Worm (Caenorhabditis elegans) whole organism, L3 larva: ENCODE data around the gene gphr-2.

Experiments
- R02D3.7 ChIP-seq: fragments of 150-350 bp; optimal IDR thresholded peaks from 2 replicates; lab custom pipeline; 2014; ENCODE audit warnings: missing biosample characterization, missing genetic modification characterization
- ZK546.5 ChIP-seq: sonication (generic microtip); optimal IDR thresholded peaks from 2 replicates; lab custom pipeline; 2017; ENCODE audit warnings: missing biosample characterization, missing genetic modification characterization
- aly-2 ChIP-seq: fragments of 150-350 bp; optimal IDR thresholded peaks from 2 replicates; lab custom pipeline; 2014; ENCODE audit warnings: missing biosample characterization, missing genetic modification characterization
- ama-1 ChIP-seq: fragments of 150-350 bp; optimal IDR thresholded peaks from 2 replicates; lab custom pipeline; 2018
- ceh-16 ChIP-seq: sonication (generic microtip); optimal IDR thresholded peaks from 2 replicates; lab custom pipeline; 2017; ENCODE audit warnings: missing biosample characterization, missing genetic modification characterization
- ceh-28 ChIP-seq: fragments of 150-350 bp; optimal IDR thresholded peaks from 2 replicates; lab custom pipeline; 2014; ENCODE audit warnings: missing biosample characterization, missing genetic modification reagents, missing genetic modification characterization
- ceh-82 ChIP-seq: fragments of 150-350 bp; optimal IDR thresholded peaks from 2 replicates; lab custom pipeline; 2014; ENCODE audit warnings: missing biosample characterization, missing genetic modification characterization
- daf-12 ChIP-seq: fragments of 150-350 bp; optimal IDR thresholded peaks from 2 replicates; lab custom pipeline; 2014; ENCODE audit warnings: missing biosample characterization, missing genetic modification reagents, missing genetic modification characterization
- egl-27 ChIP-seq: sonication (generic microtip); optimal IDR thresholded peaks from 4 replicates; lab custom pipeline; 2017; ENCODE audit warnings: missing biosample characterization, missing genetic modification reagents, missing genetic modification characterization
- elt-1 ChIP-seq: fragments of 150-350 bp; optimal IDR thresholded peaks from 2 replicates; lab custom pipeline; 2014; ENCODE audit warnings: missing biosample characterization, missing genetic modification characterization
- elt-2 ChIP-seq: sonication (generic microtip); optimal IDR thresholded peaks from 2 replicates; lab custom pipeline; 2016; ENCODE audit warnings: missing genetic modification reagents, mild to moderate bottlenecking, missing genetic modification characterization, missing compliant biosample characterization
- elt-3 ChIP-seq, 3 experiments: fragments of 150-350 bp in 1 of 3; sonication (generic microtip) in 2 of 3; optimal IDR thresholded peaks; 2 replicates in 2 of 3; 4 replicates in 1 of 3; lab custom pipeline; 2014 to 2017; ENCODE audit warnings: missing biosample characterization in 3 of 3, missing genetic modification characterization in 3 of 3
- eor-1 ChIP-seq, 2 experiments: fragments of 150-350 bp; optimal IDR thresholded peaks; 2 replicates each; lab custom pipeline; 2014 to 2018; ENCODE audit warnings: missing biosample characterization in 2 of 2, missing genetic modification characterization in 2 of 2
- fkh-10 ChIP-seq: sonication (generic microtip); optimal IDR thresholded peaks from 2 replicates; lab custom pipeline; 2017; ENCODE audit warnings: missing biosample characterization, missing genetic modification reagents, missing genetic modification characterization
- fkh-2 ChIP-seq: fragments of 150-350 bp; optimal IDR thresholded peaks from 2 replicates; lab custom pipeline; 2014; ENCODE audit warnings: missing biosample characterization, missing genetic modification reagents, missing genetic modification characterization
- fos-1 ChIP-seq: fragments of 150-350 bp; optimal IDR thresholded peaks from 2 replicates; lab custom pipeline; 2014; ENCODE audit warnings: missing biosample characterization, missing genetic modification characterization
- hmg-11 ChIP-seq: sonication (generic microtip); optimal IDR thresholded peaks from 2 replicates; lab custom pipeline; 2016; ENCODE audit warnings: missing genetic modification characterization, missing compliant biosample characterization
- jun-1 ChIP-seq: fragments of 150-350 bp; optimal IDR thresholded peaks from 2 replicates; lab custom pipeline; 2014; ENCODE audit warnings: missing biosample characterization, missing genetic modification reagents, missing genetic modification characterization
- lin-15B ChIP-seq: fragments of 150-350 bp; optimal IDR thresholded peaks from 2 replicates; lab custom pipeline; 2014; ENCODE audit warnings: missing biosample characterization, missing genetic modification characterization
- lin-39 ChIP-seq: fragments of 150-350 bp; optimal IDR thresholded peaks from 2 replicates; lab custom pipeline; 2018; ENCODE audit warnings: missing biosample characterization, missing genetic modification reagents, missing genetic modification characterization
- lsy-12 ChIP-seq: sonication (generic microtip); optimal IDR thresholded peaks from 2 replicates; lab custom pipeline; 2016; ENCODE audit warnings: mild to moderate bottlenecking, missing genetic modification characterization, missing compliant biosample characterization
- mdl-1 ChIP-seq: fragments of 150-350 bp; optimal IDR thresholded peaks from 2 replicates; lab custom pipeline; 2014; ENCODE audit warnings: missing biosample characterization, missing genetic modification characterization
- nhr-11 ChIP-seq: fragments of 150-350 bp; optimal IDR thresholded peaks from 2 replicates; lab custom pipeline; 2014; ENCODE audit warnings: missing biosample characterization, missing genetic modification characterization
- nhr-12 ChIP-seq: fragments of 150-350 bp; optimal IDR thresholded peaks from 2 replicates; lab custom pipeline; 2014; ENCODE audit warnings: missing biosample characterization, missing genetic modification characterization
- nhr-23 ChIP-seq: fragments of 150-350 bp; optimal IDR thresholded peaks from 2 replicates; lab custom pipeline; 2014; ENCODE audit warnings: missing biosample characterization, missing genetic modification reagents, missing genetic modification characterization
- nhr-237 ChIP-seq: fragments of 150-350 bp; optimal IDR thresholded peaks from 2 replicates; lab custom pipeline; 2014; ENCODE audit warnings: missing biosample characterization, missing genetic modification characterization
- nhr-25 ChIP-seq: sonication (generic microtip); optimal IDR thresholded peaks from 2 replicates; lab custom pipeline; 2017; ENCODE audit warnings: missing biosample characterization, missing genetic modification characterization
- nhr-28 ChIP-seq: fragments of 150-350 bp; optimal IDR thresholded peaks from 2 replicates; lab custom pipeline; 2014; ENCODE audit warnings: missing biosample characterization, missing genetic modification characterization
- nhr-43 ChIP-seq: sonication (generic microtip); optimal IDR thresholded peaks from 2 replicates; lab custom pipeline; 2016; ENCODE audit warnings: mild to moderate bottlenecking, missing genetic modification characterization, missing compliant biosample characterization; ENCODE audit not compliant: poor library complexity, severe bottlenecking
- nhr-67 ChIP-seq: fragments of 150-350 bp; optimal IDR thresholded peaks from 2 replicates; lab custom pipeline; 2014; ENCODE audit warnings: missing biosample characterization, missing genetic modification characterization
- nhr-76 ChIP-seq: fragments of 150-350 bp; sonication (generic microtip); optimal IDR thresholded peaks from 5 replicates; lab custom pipeline; 2014; ENCODE audit warnings: missing biosample characterization, missing genetic modification characterization
- nhr-77 ChIP-seq: fragments of 150-350 bp; optimal IDR thresholded peaks from 2 replicates; lab custom pipeline; 2014; ENCODE audit warnings: missing biosample characterization, missing genetic modification characterization
- pha-4 ChIP-seq: fragments of 150-350 bp; optimal IDR thresholded peaks from 2 replicates; lab custom pipeline; 2014; ENCODE audit warnings: missing biosample characterization, missing genetic modification reagents, missing genetic modification characterization
- pqm-1 ChIP-seq: fragments of 150-350 bp; optimal IDR thresholded peaks from 2 replicates; lab custom pipeline; 2017; ENCODE audit warnings: missing biosample characterization, missing genetic modification characterization, inconsistent platforms
- sea-2 ChIP-seq: fragments of 150-350 bp; sonication (generic microtip); optimal IDR thresholded peaks from 4 replicates; lab custom pipeline; 2014; ENCODE audit warnings: missing biosample characterization, missing genetic modification reagents, missing genetic modification characterization
- tbx-2 ChIP-seq: sonication (generic microtip); optimal IDR thresholded peaks from 2 replicates; lab custom pipeline; 2016; ENCODE audit warnings: mild to moderate bottlenecking, missing genetic modification characterization, missing compliant biosample characterization
- unc-39 ChIP-seq: sonication (generic microtip); optimal IDR thresholded peaks from 4 replicates; lab custom pipeline; 2017; ENCODE audit warnings: missing biosample characterization, missing genetic modification characterization
- zag-1 ChIP-seq: fragments of 150-350 bp; optimal IDR thresholded peaks from 2 replicates; lab custom pipeline; 2014; ENCODE audit warnings: missing biosample characterization, missing genetic modification characterization

gphr-2 gene

DNA sequence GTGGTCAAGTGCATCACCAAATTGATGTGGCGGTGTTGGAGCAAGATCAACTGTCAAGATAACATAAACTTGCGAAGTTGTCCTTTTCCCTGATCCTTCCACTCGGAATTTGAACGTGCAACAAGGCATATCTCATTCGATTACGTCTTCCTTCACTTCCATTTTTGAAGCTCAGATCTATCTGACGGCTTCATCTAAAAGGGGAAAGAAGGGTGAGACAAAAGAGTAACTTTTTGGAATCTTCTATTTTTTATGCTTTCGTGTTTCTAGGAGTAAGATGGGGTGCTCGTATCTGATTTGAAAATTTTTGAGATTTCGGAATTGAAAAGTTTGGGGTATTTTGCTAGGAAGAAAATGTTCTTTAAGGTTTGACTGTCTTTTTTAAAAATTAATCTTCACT is 40.4 kb downstream of the gphr-2 start:
- TF ChIP-seq nhr-77 (no peak), mdl-1 (tag; lab: Kevin White, UChicago) (no peak), elt-1 (tag; lab: Kevin White, UChicago) (peak; percentile 65), tbx-2 (no peak), nhr-12 (tag; lab: Kevin White, UChicago) (no peak), lin-15B (tag; lab: Kevin White, UChicago) (no peak), nhr-237 (tag; lab: Kevin White, UChicago) (no peak), sea-2 (no peak)

DNA sequence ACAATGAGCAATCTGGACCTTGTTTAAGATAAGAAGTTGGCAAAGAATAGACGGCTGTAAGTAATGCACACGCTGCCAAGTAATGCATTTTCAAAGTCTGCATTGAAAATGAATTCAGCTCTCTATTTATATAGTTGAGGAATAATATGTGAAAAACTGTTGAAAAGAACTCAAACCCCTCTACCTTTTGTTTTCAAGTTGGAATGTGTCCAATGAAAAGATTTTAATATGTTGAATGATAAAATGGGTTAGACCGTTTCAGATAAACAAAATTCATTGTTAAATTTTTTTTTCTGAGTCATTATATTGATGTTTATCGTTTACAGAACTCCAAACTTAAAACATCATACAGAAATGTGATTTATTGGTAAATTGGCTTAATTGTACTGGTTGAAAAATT is 44.1 kb downstream of the gphr-2 start, which contains the start of gene E02H4.8:
Gene E02H4.8 (minus strand): TSS at position 101 of the 400 bp plus-strand sequence.
- TF ChIP-seq nhr-23 (tag; lab: Kevin White, UChicago) (no peak), sea-2 (no peak), zag-1 (no peak), ZK546.5 (tag; lab: Kevin White, UChicago) (no peak), nhr-25 (tag; lab: Kevin White, UChicago) (no peak), pqm-1 (no peak), nhr-11 (tag; lab: Kevin White, UChicago) (no peak), tbx-2 (no peak), fkh-2 (no peak), nhr-77 (no peak), aly-2 (no peak), fkh-10 (GFP tag; lab: Kevin White, UChicago) (no peak), nhr-28 (no peak), R02D3.7 (tag; lab: Kevin White, UChicago) (no peak), fos-1 (no peak), lin-39 (tag; lab: Kevin White, UChicago) (no peak), nhr-43 (tag; lab: Kevin White, UChicago) (no peak), nhr-67 (tag; lab: Kevin White, UChicago) (no peak)

DNA sequence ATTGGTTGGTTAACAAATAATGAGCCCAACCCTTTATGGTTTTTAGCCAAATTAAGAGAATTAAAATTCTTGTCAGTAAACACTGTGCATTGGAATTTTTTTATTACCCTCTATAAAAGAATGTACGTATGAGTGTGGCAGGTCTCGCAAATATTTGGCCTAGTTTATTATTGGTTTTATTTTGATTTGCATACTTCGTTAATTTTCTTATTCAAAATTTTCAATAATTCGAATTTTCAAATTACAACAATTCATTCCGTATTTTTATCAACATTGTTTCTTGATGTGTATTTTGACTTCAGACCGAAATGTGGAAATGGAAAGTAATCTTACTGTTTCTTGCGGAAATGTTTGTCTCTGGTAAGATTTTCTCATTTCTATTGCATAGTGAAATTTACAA is 49.9 kb downstream of the gphr-2 start, which contains the start of gene E02H4.4:
Gene E02H4.4 (plus strand): TSS at position 301 of the 400 bp plus-strand sequence.
- no peak for TF ChIP-seq R02D3.7 (tag; lab: Kevin White, UChicago)
- no peak for TF ChIP-seq ceh-28 (tag; lab: Kevin White, UChicago)
- no peak for TF ChIP-seq lsy-12 (tag; lab: Kevin White, UChicago)
- no peak for TF ChIP-seq egl-27 (tag; lab: Kevin White, UChicago)
- no peak for TF ChIP-seq nhr-67 (tag; lab: Kevin White, UChicago)
- TF ChIP-seq tbx-2, result no peak
- no peak for TF ChIP-seq fkh-2
- TF ChIP-seq mdl-1 (tag; lab: Kevin White, UChicago), result no peak
- no peak for TF ChIP-seq nhr-12 (tag; lab: Kevin White, UChicago)
- TF ChIP-seq nhr-76, result no peak
- no peak for TF ChIP-seq elt-3 (tag; optimal IDR thresholded peaks at IDR 0.05; lab: Kevin White, UChicago)
- no peak for TF ChIP-seq ama-1 (lab: Kevin White, UChicago)
- no peak for TF ChIP-seq nhr-77
- TF ChIP-seq elt-1 (tag; lab: Kevin White, UChicago), result no peak
- no peak for TF ChIP-seq pha-4 (tag; lab: Kevin White, UChicago)
- no peak for TF ChIP-seq zag-1

DNA sequence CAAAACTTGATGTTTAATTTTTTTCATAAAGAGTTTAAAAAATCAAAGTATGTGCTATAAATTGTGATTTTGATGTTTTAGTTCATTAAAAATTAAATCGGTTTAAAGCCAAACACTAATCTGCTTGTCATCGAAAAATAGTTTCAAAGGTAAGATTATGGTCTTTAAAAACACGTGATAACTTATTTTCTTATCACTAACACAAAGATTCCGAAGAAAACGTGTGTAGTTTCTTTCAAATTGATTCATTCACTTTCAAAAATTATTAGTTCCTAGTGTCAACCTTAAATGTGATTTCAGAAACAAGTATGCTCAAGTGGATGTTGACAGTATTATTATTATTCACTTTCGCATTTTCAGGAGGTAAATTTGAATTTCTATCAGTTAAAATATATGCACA is 51.6 kb downstream of the gphr-2 start, which contains the start of gene E02H4.7:
Gene E02H4.7 (plus strand): TSS at position 301 of the 400 bp plus-strand sequence.
- TF ChIP-seq pqm-1, result peak; percentile 12
- TF ChIP-seq unc-39, result no peak
- no peak for TF ChIP-seq jun-1 (tag; lab: Kevin White, UChicago)
- TF ChIP-seq elt-2, result peak; percentile 36
- TF ChIP-seq daf-12, result no peak
- no peak for TF ChIP-seq nhr-67 (tag; lab: Kevin White, UChicago)
- no peak for TF ChIP-seq fos-1
- TF ChIP-seq nhr-12 (tag; lab: Kevin White, UChicago), result no peak
- TF ChIP-seq ceh-16, result no peak
- TF ChIP-seq ceh-82 (tag; lab: Kevin White, UChicago), result no peak
- no peak for TF ChIP-seq nhr-237 (tag; lab: Kevin White, UChicago)
- TF ChIP-seq, all 47 proteins: peak for 2

DNA sequence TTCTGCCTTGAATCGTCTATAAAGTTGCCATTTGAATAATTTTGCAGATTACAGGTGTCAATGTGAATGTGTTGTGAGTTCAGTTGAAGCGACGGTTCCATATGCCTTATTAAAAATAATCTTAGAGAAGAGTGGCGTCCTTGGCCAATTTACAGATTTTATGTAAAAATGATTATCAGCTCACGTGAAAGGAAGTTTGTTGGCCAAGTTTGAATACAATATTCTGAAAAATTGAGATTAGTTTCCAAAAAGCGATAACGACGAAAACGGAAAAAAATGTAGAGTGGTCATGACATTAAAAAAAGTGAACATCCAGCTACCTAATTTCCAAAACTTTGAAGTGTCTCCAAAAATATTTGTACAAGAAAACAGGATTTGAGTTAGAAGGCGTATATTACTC is 52.5 kb downstream of the gphr-2 start, which contains the start of gene E02H4.5:
Gene E02H4.5 (minus strand): TSS at position 101 of the 400 bp plus-strand sequence.
- TF ChIP-seq hmg-11 (tag; lab: Kevin White, UChicago) (no peak), eor-1 (tag; optimal IDR thresholded peaks at IDR 0.05; lab: Kevin White, UChicago) (no peak), fos-1 (no peak), nhr-23 (tag; lab: Kevin White, UChicago) (no peak), elt-3 (tag; optimal IDR thresholded peaks at IDR 0.05; lab: Kevin White, UChicago) (no peak), nhr-11 (tag; lab: Kevin White, UChicago) (no peak), jun-1 (tag; lab: Kevin White, UChicago) (no peak)
